Worm (Caenorhabditis elegans) whole organism, early embryonic: ENCODE measurements around the gene C15H11.11.

Experiments
- B0310.2 ChIP-seq: sonication (generic microtip); optimal IDR thresholded peaks from 2 replicates; lab custom pipeline; 2016; ENCODE audit warnings: mild to moderate bottlenecking, missing genetic modification characterization, missing compliant biosample characterization
- F13C5.2 ChIP-seq: sonication (generic microtip); optimal IDR thresholded peaks from 2 replicates; lab custom pipeline; 2017; ENCODE audit warnings: mild to moderate bottlenecking, missing genetic modification characterization, inconsistent platforms, missing compliant biosample characterization
- aly-1 ChIP-seq: sonication (generic microtip); optimal IDR thresholded peaks from 2 replicates; lab custom pipeline; 2016; ENCODE audit warnings: missing genetic modification characterization, missing compliant biosample characterization
- ama-1 ChIP-seq: fragments of 150-350 bp; optimal IDR thresholded peaks from 2 replicates; lab custom pipeline; 2014
- ceh-13 ChIP-seq: fragments of 200-800 bp; sonication (Bioruptor generic); optimal IDR thresholded peaks from 2 replicates; lab custom pipeline; 2018; ENCODE audit warnings: mild to moderate bottlenecking, missing genetic modification characterization, missing compliant biosample characterization
- ceh-36 ChIP-seq: sonication (generic microtip); optimal IDR thresholded peaks from 2 replicates; lab custom pipeline; 2016; ENCODE audit warnings: missing genetic modification characterization, inconsistent platforms, missing compliant biosample characterization
- ets-7 ChIP-seq: sonication (generic microtip); optimal IDR thresholded peaks from 2 replicates; lab custom pipeline; 2016; ENCODE audit warnings: missing genotype, missing genetic modification characterization, missing compliant biosample characterization
- flt-1 ChIP-seq: fragments of 200-800 bp; sonication (Bioruptor generic); IDR thresholded peaks from 2 replicates; pipeline ENCODE4 v1.3.6; 2022; ENCODE audit warnings: missing genetic modification characterization, missing compliant biosample characterization
- hmbx-1 ChIP-seq: sonication (generic microtip); optimal IDR thresholded peaks from 2 replicates; lab custom pipeline; 2016; ENCODE audit warnings: mild to moderate bottlenecking, missing genetic modification characterization, missing compliant biosample characterization
- hmg-4 ChIP-seq: fragments of 200-800 bp; sonication (Bioruptor generic); optimal IDR thresholded peaks from 2 replicates; lab custom pipeline; 2018; ENCODE audit warnings: mild to moderate bottlenecking, missing genetic modification characterization, missing compliant biosample characterization
- hnd-1 ChIP-seq: sonication (generic microtip); optimal IDR thresholded peaks from 2 replicates; lab custom pipeline; 2016; ENCODE audit warnings: missing genetic modification characterization, missing compliant biosample characterization
- pes-1 ChIP-seq: fragments of 200-800 bp; sonication (Bioruptor generic); IDR thresholded peaks from 2 replicates; pipeline ENCODE4 v1.3.6; 2022; ENCODE audit warnings: missing genetic modification reagents, missing genetic modification characterization, missing compliant biosample characterization
- scrt-1 ChIP-seq: fragments of 200-800 bp; sonication (Bioruptor generic); IDR thresholded peaks from 2 replicates; pipeline ENCODE4 v1.3.6; 2022; ENCODE audit warnings: missing genetic modification characterization, missing compliant biosample characterization
- sea-1 ChIP-seq: fragments of 200-800 bp; sonication (Bioruptor generic); conservative IDR thresholded peaks from 2 replicates; pipeline ENCODE4 v1.3.6; 2022; ENCODE audit warnings: missing genetic modification characterization, missing compliant biosample characterization
- tbx-11 ChIP-seq: fragments of 200-800 bp; sonication (Bioruptor generic); IDR thresholded peaks from 2 replicates; pipeline ENCODE4 v1.3.6; 2022; ENCODE audit warnings: missing genetic modification characterization, missing compliant biosample characterization
- tbx-37 ChIP-seq: fragments of 200-800 bp; sonication (Bioruptor generic); conservative IDR thresholded peaks from 2 replicates; pipeline ENCODE4 v1.3.6; 2022; ENCODE audit warnings: missing genetic modification reagents, missing genetic modification characterization, missing compliant biosample characterization
- tra-4 ChIP-seq: sonication (generic microtip); optimal IDR thresholded peaks from 2 replicates; lab custom pipeline; 2017; ENCODE audit warnings: missing genetic modification characterization, missing compliant biosample characterization

Gene C15H11.11

ce11 chrV:14446453-14446852 lies 31.2 kb downstream of the C15H11.11 start:
- no peak for TF ChIP-seq F13C5.2 (tag; lab: Kevin White, UChicago)
- no peak for TF ChIP-seq pes-1
- TF ChIP-seq ceh-36 (tag; lab: Kevin White, UChicago): no peak

- no peak for TF ChIP-seq aly-1
- no peak for TF ChIP-seq ama-1 (lab: Kevin White, UChicago)
- no peak for TF ChIP-seq F13C5.2 (tag; lab: Kevin White, UChicago)
- no peak for TF ChIP-seq scrt-1 (GFP tag; lab: Robert Waterston, UW)
- no peak for TF ChIP-seq ceh-13 (GFP tag; lab: Kevin White, UChicago)
- no peak for TF ChIP-seq ceh-36 (tag; lab: Kevin White, UChicago)
- TF ChIP-seq flt-1 (GFP tag; lab: Robert Waterston, UW): no peak
- TF ChIP-seq hnd-1 (tag; lab: Kevin White, UChicago): no peak
- TF ChIP-seq sea-1: no peak
- no peak for TF ChIP-seq hmg-4 (GFP tag; lab: Kevin White, UChicago)
Observed at ce11 chrV:14447240-14447763, 32.0 kb downstream of the C15H11.11 start, which contains the start of the genes dlat-1 and fntb-1. TSS of gene dlat-1 (minus strand) at chrV:14447290. TSS of gene fntb-1 (plus strand) at chrV:14447651.

- TF ChIP-seq B0310.2 (tag; lab: Kevin White, UChicago) (no peak), tbx-37 (GFP tag; lab: Robert Waterston, UW) (no peak), tra-4 (no peak), ceh-36 (tag; lab: Kevin White, UChicago) (no peak), scrt-1 (GFP tag; lab: Robert Waterston, UW) (no peak), sea-1 (no peak), hnd-1 (tag; lab: Kevin White, UChicago) (no peak), pes-1 (no peak)
Observed at ce11 chrV:14448669-14449068, 33.4 kb downstream of the C15H11.11 start.

ce11 chrV:14449397-14449796 lies 34.1 kb downstream of the C15H11.11 start, which contains the start of gene F23B12.7:
TSS of gene F23B12.7 (plus strand) at chrV:14449697.
- TF ChIP-seq tbx-37 (GFP tag; lab: Robert Waterston, UW): no peak
- TF ChIP-seq ceh-36 (tag; lab: Kevin White, UChicago): no peak
- no peak for TF ChIP-seq scrt-1 (GFP tag; lab: Robert Waterston, UW)
- TF ChIP-seq ama-1 (lab: Kevin White, UChicago): no peak
- TF ChIP-seq ceh-13 (GFP tag; lab: Kevin White, UChicago): no peak
- no peak for TF ChIP-seq flt-1 (GFP tag; lab: Robert Waterston, UW)
- no peak for TF ChIP-seq pes-1
- TF ChIP-seq B0310.2 (tag; lab: Kevin White, UChicago): no peak
- TF ChIP-seq sea-1: no peak
- no peak for TF ChIP-seq tbx-11 (GFP tag; lab: Robert Waterston, UW)
- TF ChIP-seq ets-7: no peak
- no peak for TF ChIP-seq tra-4
- TF ChIP-seq F13C5.2 (tag; lab: Kevin White, UChicago): no peak
- TF ChIP-seq hnd-1 (tag; lab: Kevin White, UChicago): no peak

- TF ChIP-seq ceh-36 (tag; lab: Kevin White, UChicago): no peak
- no peak for TF ChIP-seq hnd-1 (tag; lab: Kevin White, UChicago)
- TF ChIP-seq tbx-37 (GFP tag; lab: Robert Waterston, UW): no peak
- no peak for TF ChIP-seq ceh-13 (GFP tag; lab: Kevin White, UChicago)
- TF ChIP-seq aly-1: no peak
- no peak for TF ChIP-seq pes-1
- no peak for TF ChIP-seq scrt-1 (GFP tag; lab: Robert Waterston, UW)
- TF ChIP-seq hmg-4 (GFP tag; lab: Kevin White, UChicago): no peak
- TF ChIP-seq B0310.2 (tag; lab: Kevin White, UChicago): no peak
- no peak for TF ChIP-seq flt-1 (GFP tag; lab: Robert Waterston, UW)
- no peak for TF ChIP-seq ama-1 (lab: Kevin White, UChicago)
- TF ChIP-seq sea-1: no peak
- TF ChIP-seq ets-7: no peak
- TF ChIP-seq tbx-11 (GFP tag; lab: Robert Waterston, UW): no peak
- no peak for TF ChIP-seq F13C5.2 (tag; lab: Kevin White, UChicago)
- no peak for TF ChIP-seq hmbx-1 (tag; lab: Kevin White, UChicago)
- no peak for TF ChIP-seq tra-4
Observed at ce11 chrV:14456626-14457025, 41.3 kb downstream of the C15H11.11 start, which contains the start of gene bmk-1. TSS of gene bmk-1 (minus strand) at chrV:14456984.

ce11 chrV:14457070-14457469 lies 41.8 kb downstream of the C15H11.11 start, which contains the start of gene coh-3:
TSS of gene coh-3 (plus strand) at chrV:14457422.
- TF ChIP-seq ceh-13 (GFP tag; lab: Kevin White, UChicago): no peak
- no peak for TF ChIP-seq F13C5.2 (tag; lab: Kevin White, UChicago)
- TF ChIP-seq sea-1: no peak
- no peak for TF ChIP-seq flt-1 (GFP tag; lab: Robert Waterston, UW)
- no peak for TF ChIP-seq aly-1
- no peak for TF ChIP-seq ceh-36 (tag; lab: Kevin White, UChicago)
- no peak for TF ChIP-seq tra-4
- no peak for TF ChIP-seq B0310.2 (tag; lab: Kevin White, UChicago)
- no peak for TF ChIP-seq ama-1 (lab: Kevin White, UChicago)
- no peak for TF ChIP-seq hnd-1 (tag; lab: Kevin White, UChicago)
- TF ChIP-seq tbx-11 (GFP tag; lab: Robert Waterston, UW): no peak
- TF ChIP-seq hmg-4 (GFP tag; lab: Kevin White, UChicago): no peak

- no peak for TF ChIP-seq flt-1 (GFP tag; lab: Robert Waterston, UW)
- no peak for TF ChIP-seq ets-7
- no peak for TF ChIP-seq sea-1
- no peak for TF ChIP-seq aly-1
- TF ChIP-seq pes-1: no peak
- no peak for TF ChIP-seq F13C5.2 (tag; lab: Kevin White, UChicago)
- no peak for TF ChIP-seq ceh-13 (GFP tag; lab: Kevin White, UChicago)
- TF ChIP-seq B0310.2 (tag; lab: Kevin White, UChicago): no peak
- no peak for TF ChIP-seq tra-4
- no peak for TF ChIP-seq ceh-36 (tag; lab: Kevin White, UChicago)
- TF ChIP-seq ama-1 (lab: Kevin White, UChicago): no peak
- TF ChIP-seq tbx-11 (GFP tag; lab: Robert Waterston, UW): no peak
- no peak for TF ChIP-seq hmg-4 (GFP tag; lab: Kevin White, UChicago)
- no peak for TF ChIP-seq hmbx-1 (tag; lab: Kevin White, UChicago)
Observed at ce11 chrV:14460122-14460521, 44.8 kb downstream of the C15H11.11 start.
